Fruit fly (Drosophila melanogaster) whole organism, wandering third instar larva: ENCODE results near the gene mRpS24.
A peak's percentile ranks its signal among the peaks of the same experiment; 100 is the strongest.

Experiments used
- Abd-B ChIP-seq: fragments of >200 bp; optimal IDR thresholded peaks from 2 replicates; lab custom pipeline; 2017; ENCODE audit warnings: missing biosample characterization, missing genetic modification characterization
- CG32264 ChIP-seq: fragments of 200-800 bp; sonication (Bioruptor generic); optimal IDR thresholded peaks from 2 replicates; lab custom pipeline; 2016; ENCODE audit warnings: missing biosample characterization, missing genetic modification characterization
- CG9705 ChIP-seq: fragments of 200-800 bp; sonication (Bioruptor generic); optimal IDR thresholded peaks from 2 replicates; lab custom pipeline; 2018; ENCODE audit warnings: missing biosample characterization, mild to moderate bottlenecking, missing genetic modification characterization
- CrebA ChIP-seq: fragments of 200-800 bp; sonication (Bioruptor generic); optimal IDR thresholded peaks from 2 replicates; lab custom pipeline; 2016; ENCODE audit warnings: missing biosample characterization, mild to moderate bottlenecking, missing genetic modification characterization, borderline replicate concordance
- Dfd ChIP-seq: fragments of >200 bp; optimal IDR thresholded peaks from 2 replicates; lab custom pipeline; 2017; ENCODE audit warnings: missing biosample characterization, missing genetic modification characterization
- Dif ChIP-seq: fragments of 200-275, 200-300 bp; sonication (Bioruptor generic); optimal IDR thresholded peaks from 2 replicates; lab custom pipeline; 2018; ENCODE audit warnings: missing biosample characterization, missing genetic modification characterization; ENCODE audit not compliant: partially characterized antibody
- GATAd ChIP-seq: sonication (Bioruptor generic); optimal IDR thresholded peaks from 2 replicates; lab custom pipeline; 2016; ENCODE audit warnings: missing biosample characterization, missing genetic modification characterization
- HLH106 ChIP-seq: fragments of 200-800 bp; optimal IDR thresholded peaks from 3 replicates; lab custom pipeline; 2019; ENCODE audit warnings: missing biosample characterization, mild to moderate bottlenecking, missing genetic modification characterization, moderate library complexity
- Hnf4 ChIP-seq: fragments of 200-800 bp; sonication (Bioruptor generic); optimal IDR thresholded peaks from 2 replicates; lab custom pipeline; 2016; ENCODE audit warnings: missing biosample characterization, mild to moderate bottlenecking, missing genetic modification characterization
- Hr78 ChIP-seq: fragments of >200 bp; optimal IDR thresholded peaks from 2 replicates; lab custom pipeline; 2017; ENCODE audit warnings: missing biosample characterization, missing genetic modification characterization
- Hr83 ChIP-seq: fragments of 200-300 bp; sonication (Bioruptor generic); optimal IDR thresholded peaks from 2 replicates; lab custom pipeline; 2016; ENCODE audit warnings: missing biosample characterization, mild to moderate bottlenecking, missing genetic modification characterization, moderate library complexity; ENCODE audit not compliant: poor library complexity, severe bottlenecking
- Jra ChIP-seq: sonication (Bioruptor generic); optimal IDR thresholded peaks from 2 replicates; lab custom pipeline; 2016; ENCODE audit warnings: missing biosample characterization, missing genetic modification characterization
- Mio ChIP-seq: sonication (Bioruptor generic); optimal IDR thresholded peaks from 2 replicates; lab custom pipeline; 2016; ENCODE audit warnings: missing biosample characterization, missing genetic modification characterization
- Myc ChIP-seq: fragments of >200 bp; optimal IDR thresholded peaks from 2 replicates; lab custom pipeline; 2017
- N ChIP-seq: fragments of >200 bp; optimal IDR thresholded peaks from 2 replicates; lab custom pipeline; 2018; ENCODE audit warnings: missing biosample characterization, missing external identifiers, missing genetic modification characterization
- OdsH ChIP-seq: fragments of 200-800 bp; sonication (Bioruptor generic); optimal IDR thresholded peaks from 2 replicates; lab custom pipeline; 2016; ENCODE audit warnings: missing biosample characterization, mild to moderate bottlenecking, missing genetic modification characterization
- Rel ChIP-seq, 2 experiments: fragments of 200-800 bp; sonication (Bioruptor generic) in 1 of 2; optimal IDR thresholded peaks; 2 replicates in 1 of 2; 3 replicates in 1 of 2; lab custom pipeline; 2016 to 2019; ENCODE audit warnings: mild to moderate bottlenecking in 2 of 2, missing biosample characterization in 2 of 2, missing genetic modification characterization in 2 of 2, moderate library complexity in 1 of 2
- Sp1 ChIP-seq: fragments of 200-800 bp; sonication (Bioruptor generic); optimal IDR thresholded peaks from 3 replicates; lab custom pipeline; 2019; ENCODE audit warnings: missing biosample characterization, mild to moderate bottlenecking, missing genetic modification characterization, moderate library complexity
- Vsx2 ChIP-seq: fragments of 200-300, 225-300 bp; sonication (Bioruptor generic); optimal IDR thresholded peaks from 2 replicates; lab custom pipeline; 2018; ENCODE audit warnings: missing biosample characterization, missing genetic modification characterization; ENCODE audit not compliant: partially characterized antibody
- br ChIP-seq: fragments of 200-800 bp; sonication (Bioruptor generic); optimal IDR thresholded peaks from 2 replicates; lab custom pipeline; 2016; ENCODE audit warnings: missing biosample characterization, missing genetic modification characterization
- brk ChIP-seq: fragments of 200-800 bp; sonication (Bioruptor generic); optimal IDR thresholded peaks from 2 replicates; lab custom pipeline; 2016; ENCODE audit warnings: missing biosample characterization, mild to moderate bottlenecking, missing genetic modification characterization
- dl ChIP-seq, 2 experiments: fragments of 175-275, 200-275 bp in 1 of 2; fragments of 200-275 bp in 1 of 2; sonication (Bioruptor generic); optimal IDR thresholded peaks; lab custom pipeline; 2018; ENCODE audit warnings: mild to moderate bottlenecking in 2 of 2, missing biosample characterization in 2 of 2, missing genetic modification characterization in 2 of 2, moderate library complexity in 2 of 2; ENCODE audit not compliant: partially characterized antibody in 2 of 2, insufficient read depth in 1 of 2
- dmrt93B ChIP-seq: fragments of 200-800 bp; sonication (Bioruptor generic); optimal IDR thresholded peaks from 2 replicates; lab custom pipeline; 2018; ENCODE audit warnings: missing biosample characterization, mild to moderate bottlenecking, missing genetic modification characterization
- dsf ChIP-seq: sonication (Bioruptor generic); optimal IDR thresholded peaks from 2 replicates; lab custom pipeline; 2016; ENCODE audit warnings: missing biosample characterization, missing genetic modification characterization, borderline replicate concordance
- ey ChIP-seq: fragments of 200-800 bp; sonication (Bioruptor generic); optimal IDR thresholded peaks from 2 replicates; lab custom pipeline; 2016; ENCODE audit warnings: missing biosample characterization, missing genetic modification characterization
- foxo ChIP-seq, 2 experiments: fragments of 200-800 bp; sonication (Bioruptor generic); optimal IDR thresholded peaks; 2 replicates in 1 of 2; 3 replicates in 1 of 2; lab custom pipeline; 2016 to 2017; ENCODE audit warnings: missing biosample characterization in 2 of 2, missing genetic modification characterization in 2 of 2
- fru ChIP-seq: fragments of 200-800 bp; sonication (Bioruptor generic); optimal IDR thresholded peaks from 3 replicates; lab custom pipeline; 2016; ENCODE audit warnings: missing biosample characterization, mild to moderate bottlenecking, missing genetic modification characterization
- h ChIP-seq: fragments of 200-800 bp; sonication (Bioruptor generic); optimal IDR thresholded peaks from 3 replicates; lab custom pipeline; 2016; ENCODE audit warnings: missing biosample characterization, mild to moderate bottlenecking, missing genetic modification characterization
- jim ChIP-seq: fragments of 175-275, 200-325 bp; sonication (Bioruptor generic); optimal IDR thresholded peaks from 2 replicates; lab custom pipeline; 2016; ENCODE audit warnings: missing biosample characterization, mild to moderate bottlenecking, missing genetic modification characterization
- lola ChIP-seq: fragments of >200 bp; optimal IDR thresholded peaks from 2 replicates; lab custom pipeline; 2017; ENCODE audit warnings: missing biosample characterization, missing genetic modification characterization
- pan ChIP-seq: fragments of >200 bp; optimal IDR thresholded peaks from 2 replicates; lab custom pipeline; 2017
- psq ChIP-seq: fragments of 200-800 bp; sonication (Bioruptor generic); optimal IDR thresholded peaks from 3 replicates; lab custom pipeline; 2017; ENCODE audit warnings: missing biosample characterization, mild to moderate bottlenecking, missing genetic modification characterization, moderate library complexity
- rgr ChIP-seq: fragments of 200-800 bp; sonication (Bioruptor generic); optimal IDR thresholded peaks from 3 replicates; lab custom pipeline; 2016; ENCODE audit warnings: missing biosample characterization, mild to moderate bottlenecking, missing genetic modification characterization
- sage ChIP-seq: fragments of 200-800 bp; sonication (Bioruptor generic); optimal IDR thresholded peaks from 2 replicates; lab custom pipeline; 2016; ENCODE audit warnings: missing biosample characterization, mild to moderate bottlenecking, missing genetic modification characterization
- sv ChIP-seq: fragments of 200-800 bp; sonication (Bioruptor generic); optimal IDR thresholded peaks from 3 replicates; lab custom pipeline; 2016; ENCODE audit warnings: missing biosample characterization, missing genetic modification characterization
- tai ChIP-seq: sonication (Bioruptor generic); optimal IDR thresholded peaks from 2 replicates; lab custom pipeline; 2016; ENCODE audit warnings: missing biosample characterization, missing genetic modification characterization
- usp ChIP-seq: fragments of >200 bp; optimal IDR thresholded peaks from 2 replicates; lab custom pipeline; 2017; ENCODE audit warnings: missing biosample characterization, missing genetic modification characterization
- woc ChIP-seq: sonication (Bioruptor generic); optimal IDR thresholded peaks from 2 replicates; lab custom pipeline; 2016; ENCODE audit warnings: missing biosample characterization, mild to moderate bottlenecking, missing genetic modification characterization

The mRpS24 gene

dm6 chr3R:24150103-24150502 lies 13.2 kb downstream of the mRpS24 start, which contains the start of gene p38c:
p38c (minus strand) TSS chr3R:24150203.
- TF ChIP-seq h (GFP tag; lab: Kevin White, UChicago), result no peak
- no peak for TF ChIP-seq Rel (GFP tag; optimal IDR thresholded peaks at IDR 0.05; lab: Kevin White, UChicago)
- TF ChIP-seq Rel (tag; optimal IDR thresholded peaks at IDR 0.05; lab: Kevin White, UChicago), result peak; percentile 55

DNA sequence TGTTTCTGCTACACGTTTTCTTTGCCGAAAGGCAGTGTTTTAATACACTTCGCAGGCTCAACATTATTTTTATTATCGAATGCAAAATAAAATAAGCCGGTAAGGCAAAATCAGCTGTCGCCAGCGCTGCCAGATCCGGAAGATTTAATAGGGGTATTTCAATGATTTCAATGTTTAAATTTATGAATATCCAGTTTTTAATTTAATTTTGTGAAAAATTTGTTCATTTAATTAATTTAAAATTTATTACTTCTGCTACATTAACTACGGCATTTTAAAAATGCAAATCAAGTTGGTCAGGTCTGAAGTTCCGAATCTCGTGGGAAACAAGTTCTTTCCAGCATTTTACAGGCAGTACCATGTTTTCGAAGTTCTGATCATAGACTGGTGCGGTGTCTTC lies 14.5 kb downstream of the mRpS24 start, which contains the start of gene Slimp:
Gene Slimp, minus strand, starts transcription at position 130 of the 400 bp plus-strand sequence.
- TF ChIP-seq Dif (GFP tag; lab: Kevin White, UChicago) (no peak), CG9705 (GFP tag; lab: Kevin White, UChicago) (peak; percentile 13), Sp1 (peak; percentile 10), Jra (GFP tag; lab: Kevin White, UChicago) (no peak), usp (GFP tag; lab: Kevin White, UChicago) (no peak), N (GFP tag; lab: Kevin White, UChicago) (no peak), woc (GFP tag; lab: Kevin White, UChicago) (peak; percentile 37), HLH106 (tag; lab: Kevin White, UChicago) (peak; percentile 50), Dfd (GFP tag; lab: Kevin White, UChicago) (no peak), tai (GFP tag; lab: Kevin White, UChicago) (no peak), GATAd (no peak), dmrt93B (GFP tag; lab: Kevin White, UChicago) (no peak), fru (GFP tag; lab: Kevin White, UChicago) (peak; percentile 28), lola (GFP tag; lab: Kevin White, UChicago) (no peak), br (peak; percentile 40), Abd-B (GFP tag; lab: Kevin White, UChicago) (no peak), Vsx2 (GFP tag; lab: Kevin White, UChicago) (no peak), rgr (peak; percentile 55), OdsH (GFP tag; lab: Kevin White, UChicago) (no peak), CrebA (GFP tag; lab: Kevin White, UChicago) (no peak), sage (GFP tag; lab: Kevin White, UChicago) (peak; percentile 43), sv (GFP tag; lab: Kevin White, UChicago) (peak; percentile 1), Mio (GFP tag; lab: Kevin White, UChicago) (no peak), dl (GFP tag; optimal IDR thresholded peaks at IDR 0.05; lab: Kevin White, UChicago; ENCODE audit: insufficient read depth in 1 of 2, partially characterized antibody in 2 of 2) (no peak), dsf (GFP tag; lab: Kevin White, UChicago) (no peak), psq (peak; percentile 19), jim (no peak), Hnf4 (peak; percentile 38), CG32264 (no peak), pan (lab: Kevin White, UChicago) (no peak), Rel (GFP tag; optimal IDR thresholded peaks at IDR 0.05; lab: Kevin White, UChicago) (no peak), Rel (tag; optimal IDR thresholded peaks at IDR 0.05; lab: Kevin White, UChicago) (peak; percentile 18), foxo (GFP tag; optimal IDR thresholded peaks at IDR 0.05; lab: Kevin White, UChicago) (peak in 1 of 2 experiments; percentile 49), ey (GFP tag; lab: Kevin White, UChicago) (peak; percentile 37), h (GFP tag; lab: Kevin White, UChicago) (peak; percentile 53), Hr83 (GFP tag; lab: Kevin White, UChicago) (no peak), brk (no peak), Hr78 (GFP tag; lab: Kevin White, UChicago) (no peak), Myc (lab: Kevin White, UChicago) (no peak)

DNA sequence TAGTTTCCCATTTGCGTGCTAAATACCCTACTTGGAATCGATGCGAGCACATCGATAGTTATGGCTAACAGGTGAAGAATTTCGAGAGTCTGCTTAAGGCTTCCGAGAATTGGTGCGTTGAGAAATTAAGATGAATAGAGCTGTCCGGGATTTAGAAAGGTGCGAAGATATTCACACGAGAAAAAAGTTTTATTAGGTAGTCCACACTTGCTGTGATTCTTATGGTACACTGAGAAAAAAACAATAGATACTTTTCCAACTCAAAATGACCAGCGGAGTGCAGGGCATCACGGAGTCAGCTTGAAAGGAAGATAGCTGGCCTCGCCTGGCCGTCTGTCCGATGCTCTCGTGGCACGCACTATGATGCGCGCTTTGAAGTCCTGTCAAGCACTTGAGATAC lies 18.8 kb downstream of the mRpS24 start:
- TF ChIP-seq Hr83 (GFP tag; lab: Kevin White, UChicago), result no peak
- no peak for TF ChIP-seq dl (GFP tag; optimal IDR thresholded peaks at IDR 0.05; lab: Kevin White, UChicago; ENCODE audit: insufficient read depth in 1 of 2, partially characterized antibody in 2 of 2)
- TF ChIP-seq brk, result no peak
- TF ChIP-seq Abd-B (GFP tag; lab: Kevin White, UChicago), result no peak
- peak; percentile 56 for TF ChIP-seq rgr
- TF ChIP-seq jim, result no peak
- peak; percentile 73 for TF ChIP-seq h (GFP tag; lab: Kevin White, UChicago)
- no peak for TF ChIP-seq Mio (GFP tag; lab: Kevin White, UChicago)
- peak; percentile 22 for TF ChIP-seq Jra (GFP tag; lab: Kevin White, UChicago)
- TF ChIP-seq pan (lab: Kevin White, UChicago), result no peak
- TF ChIP-seq dmrt93B (GFP tag; lab: Kevin White, UChicago), result peak; percentile 13
- TF ChIP-seq tai (GFP tag; lab: Kevin White, UChicago), result no peak
- peak; percentile 62 for TF ChIP-seq HLH106 (tag; lab: Kevin White, UChicago)
- TF ChIP-seq CrebA (GFP tag; lab: Kevin White, UChicago), result no peak
- TF ChIP-seq Hnf4, result peak; percentile 36
- TF ChIP-seq Sp1, result peak; percentile 61
- no peak for TF ChIP-seq Myc (lab: Kevin White, UChicago)
- no peak for TF ChIP-seq sage (GFP tag; lab: Kevin White, UChicago)
- TF ChIP-seq CG9705 (GFP tag; lab: Kevin White, UChicago), result no peak
- TF ChIP-seq br, result peak; percentile 66
- TF ChIP-seq fru (GFP tag; lab: Kevin White, UChicago), result peak; percentile 73
- TF ChIP-seq Hr78 (GFP tag; lab: Kevin White, UChicago), result no peak
- TF ChIP-seq woc (GFP tag; lab: Kevin White, UChicago), result peak; percentile 72
- TF ChIP-seq foxo (GFP tag; optimal IDR thresholded peaks at IDR 0.05; lab: Kevin White, UChicago), result peak in 1 of 2 experiments; percentile 72
- TF ChIP-seq ey (GFP tag; lab: Kevin White, UChicago), result peak; percentile 72
- TF ChIP-seq CG32264, result peak; percentile 0
- TF ChIP-seq OdsH (GFP tag; lab: Kevin White, UChicago), result peak; percentile 49
- no peak for TF ChIP-seq Vsx2 (GFP tag; lab: Kevin White, UChicago)
- TF ChIP-seq usp (GFP tag; lab: Kevin White, UChicago), result no peak
- TF ChIP-seq N (GFP tag; lab: Kevin White, UChicago), result no peak
- TF ChIP-seq Rel (GFP tag; optimal IDR thresholded peaks at IDR 0.05; lab: Kevin White, UChicago), result no peak
- TF ChIP-seq Rel (tag; optimal IDR thresholded peaks at IDR 0.05; lab: Kevin White, UChicago), result no peak
- TF ChIP-seq Dfd (GFP tag; lab: Kevin White, UChicago), result no peak
- TF ChIP-seq dsf (GFP tag; lab: Kevin White, UChicago), result no peak
- no peak for TF ChIP-seq Dif (GFP tag; lab: Kevin White, UChicago)
- TF ChIP-seq sv (GFP tag; lab: Kevin White, UChicago), result no peak
- no peak for TF ChIP-seq lola (GFP tag; lab: Kevin White, UChicago)
